Fruit fly (Drosophila melanogaster): ENCODE measurements around the gene Dtd.

Gene Dtd

DNA sequence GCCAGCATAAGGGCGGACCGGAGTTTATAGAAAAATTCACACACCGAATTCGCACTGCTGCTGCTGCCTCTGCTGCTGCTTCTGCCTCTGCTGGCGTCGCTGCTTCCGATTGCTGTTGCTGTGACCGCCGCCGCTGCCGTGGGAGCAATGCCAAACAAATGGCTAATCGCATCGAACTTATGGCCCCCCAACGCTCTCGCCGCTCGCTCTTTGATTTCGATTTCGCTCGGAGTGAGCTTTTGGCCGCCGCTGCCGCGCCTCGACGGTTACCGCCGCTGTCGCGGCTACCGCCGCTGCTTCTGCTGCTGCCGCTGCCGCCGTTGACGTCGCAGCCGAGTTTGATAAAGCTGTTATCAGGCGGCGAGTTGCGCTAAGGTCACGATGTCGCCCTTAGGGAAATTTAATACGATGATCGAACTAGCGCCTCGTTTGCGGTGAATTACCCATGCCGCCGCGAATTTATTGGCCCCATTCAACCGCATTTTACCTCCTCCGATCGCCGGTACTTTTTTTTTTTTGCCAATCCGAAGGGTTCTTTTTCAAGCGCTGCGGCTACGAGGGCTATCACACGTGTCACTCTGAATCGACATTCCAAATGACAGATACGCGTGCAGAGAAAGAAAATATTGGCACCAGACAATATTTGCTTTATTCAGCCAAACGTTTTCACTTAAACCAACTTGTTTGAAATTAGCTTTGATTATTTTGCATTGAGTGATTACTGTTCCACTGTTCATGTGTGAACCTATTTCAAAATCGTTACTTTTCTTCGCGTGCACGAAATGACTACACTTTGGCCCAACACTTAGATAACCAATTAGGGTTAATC lies 28.4 kb downstream of the Dtd start (continued):
- no peak for TF ChIP-seq fru (optimal IDR thresholded peaks at IDR 0.05)
- TF ChIP-seq Lpt (GFP tag; optimal IDR thresholded peaks at IDR 0.05): no peak
- TF ChIP-seq CrebB (tag; optimal IDR thresholded peaks at IDR 0.05): no peak
- peak; percentile 35 for TF ChIP-seq Dek (tag; optimal IDR thresholded peaks at IDR 0.05)
- peak; percentile 28 for TF ChIP-seq Bteb2 (GFP tag; optimal IDR thresholded peaks at IDR 0.05)
- TF ChIP-seq Atf-2 (GFP tag; optimal IDR thresholded peaks at IDR 0.05): no peak
- TF ChIP-seq grn (GFP tag; optimal IDR thresholded peaks at IDR 0.05): no peak
- TF ChIP-seq Eip74EF (GFP tag; optimal IDR thresholded peaks at IDR 0.05): no peak
- TF ChIP-seq CG9727 (GFP tag; optimal IDR thresholded peaks at IDR 0.05): peak; percentile 60
- TF ChIP-seq C15 (GFP tag; IDR thresholded peaks at IDR 0.05): peak; percentile 77; the same call in 2 of the 3 replicates
- no peak for TF ChIP-seq CG3065 (GFP tag; optimal IDR thresholded peaks at IDR 0.05)
- TF ChIP-seq CG2199 (GFP tag; IDR thresholded peaks at IDR 0.05): 0 out of 3 replicates have a peak, but pooled peaks have one; percentile 37
- TF ChIP-seq Asciz (GFP tag; optimal IDR thresholded peaks at IDR 0.05): peak; percentile 18
- peak; percentile 45; the same call in 1 of the 2 replicates for TF ChIP-seq CG16779 (GFP tag; IDR thresholded peaks at IDR 0.05)
- TF ChIP-seq CG18476 (GFP tag; optimal IDR thresholded peaks at IDR 0.05): peak; percentile 40
- no peak for TF ChIP-seq odd (GFP tag; optimal IDR thresholded peaks at IDR 0.05)
- peak; percentile 44 for TF ChIP-seq pb (GFP tag; optimal IDR thresholded peaks at IDR 0.05)
- no peak for TF ChIP-seq CG1832 (GFP tag; optimal IDR thresholded peaks at IDR 0.05)
- TF ChIP-seq yki (optimal IDR thresholded peaks at IDR 0.05): no peak
- TF ChIP-seq E2f1 (GFP tag; IDR thresholded peaks at IDR 0.05): peak; percentile 77
- TF ChIP-seq bsh (GFP tag; optimal IDR thresholded peaks at IDR 0.05): no peak
- peak; percentile 61 for TF ChIP-seq CG16863 (GFP tag; optimal IDR thresholded peaks at IDR 0.05)
- no peak for TF ChIP-seq cato (GFP tag; optimal IDR thresholded peaks at IDR 0.05; ENCODE audit: borderline replicate concordance)
- TF ChIP-seq Ets65A (GFP tag): peak; percentile 88
- TF ChIP-seq CG6254 (GFP tag; optimal IDR thresholded peaks at IDR 0.05): no peak
- peak; percentile 80 for TF ChIP-seq sens (GFP tag)
- TF ChIP-seq CG2712 (tag; optimal IDR thresholded peaks at IDR 0.05): peak; percentile 58
- TF ChIP-seq CG33557 (GFP tag; optimal IDR thresholded peaks at IDR 0.05): no peak
- TF ChIP-seq nau (GFP tag; optimal IDR thresholded peaks at IDR 0.05): peak; percentile 1
- no peak for TF ChIP-seq MESR4 (GFP tag; optimal IDR thresholded peaks at IDR 0.05)
- TF ChIP-seq CG14050 (GFP tag; IDR thresholded peaks at IDR 0.05): peak; percentile 52; the same call in 1 of the 3 replicates
- peak; percentile 45 for TF ChIP-seq luna (GFP tag; optimal IDR thresholded peaks at IDR 0.05)
- no peak for TF ChIP-seq Sry-β (GFP tag; optimal IDR thresholded peaks at IDR 0.05)
- no peak for TF ChIP-seq pros (GFP tag; optimal IDR thresholded peaks at IDR 0.05)
- peak; percentile 37 for TF ChIP-seq CG9437 (GFP tag; optimal IDR thresholded peaks at IDR 0.05)
- TF ChIP-seq CG12236 (GFP tag; optimal IDR thresholded peaks at IDR 0.05): peak; percentile 17
- peak; percentile 90 for TF ChIP-seq CG14441 (GFP tag; IDR thresholded peaks at IDR 0.05)
- peak; percentile 59 for TF ChIP-seq BtbVII (GFP tag; optimal IDR thresholded peaks at IDR 0.05)
- peak; percentile 45 for TF ChIP-seq onecut (GFP tag; IDR thresholded peaks at IDR 0.05)
- peak; percentile 1 for TF ChIP-seq Fer2 (tag; optimal IDR thresholded peaks at IDR 0.05)
- no peak for TF ChIP-seq CG16815 (GFP tag; optimal IDR thresholded peaks at IDR 0.05)
- peak; percentile 77 for TF ChIP-seq eyg (GFP tag; optimal IDR thresholded peaks at IDR 0.05)
- TF ChIP-seq hbn (GFP tag; IDR thresholded peaks at IDR 0.05; ENCODE audit: partially characterized antibody): no peak
- TF ChIP-seq lola (GFP tag; optimal IDR thresholded peaks at IDR 0.05): no peak
- TF ChIP-seq Vsx1 (GFP tag; optimal IDR thresholded peaks at IDR 0.05): peak; percentile 38
- no peak for TF ChIP-seq CG10462 (GFP tag; optimal IDR thresholded peaks at IDR 0.05)
- peak; percentile 72 for TF ChIP-seq CG15269 (tag; optimal IDR thresholded peaks at IDR 0.05)
- TF ChIP-seq CG11093 (GFP tag; IDR thresholded peaks at IDR 0.05): peak; percentile 59; the same call in 2 of the 3 replicates
- peak; percentile 59; the same call in 1 of the 3 replicates for TF ChIP-seq CG17361 (GFP tag; IDR thresholded peaks at IDR 0.05)

Data from whole organism, embryonic.